Worm (Caenorhabditis elegans): ENCODE measurements around the gene K09E9.4.

Gene K09E9.4

ce11 chrX:15594019-15594418, 36.2 kb downstream of the K09E9.4 start:
- TF ChIP-seq flt-1 (GFP tag; IDR thresholded peaks at IDR 0.05): no peak
- TF ChIP-seq med-1 (GFP tag; optimal IDR thresholded peaks at IDR 0.05; ENCODE audit: insufficient read depth): no peak
- TF ChIP-seq ztf-23 (GFP tag; IDR thresholded peaks at IDR 0.05): no peak
- no peak for TF ChIP-seq tab-1 (GFP tag; IDR thresholded peaks at IDR 0.05)
- no peak for TF ChIP-seq ztf-29 (GFP tag; IDR thresholded peaks at IDR 0.05)
- TF ChIP-seq T22C8.4 (GFP tag; IDR thresholded peaks at IDR 0.05): no peak
- no peak for TF ChIP-seq ref-1 (GFP tag; conservative IDR thresholded peaks at IDR 0.05)
- TF ChIP-seq cog-1 (tag; optimal IDR thresholded peaks at IDR 0.05): no peak
- no peak for TF ChIP-seq klf-2 (GFP tag; conservative IDR thresholded peaks at IDR 0.05)

DNA sequence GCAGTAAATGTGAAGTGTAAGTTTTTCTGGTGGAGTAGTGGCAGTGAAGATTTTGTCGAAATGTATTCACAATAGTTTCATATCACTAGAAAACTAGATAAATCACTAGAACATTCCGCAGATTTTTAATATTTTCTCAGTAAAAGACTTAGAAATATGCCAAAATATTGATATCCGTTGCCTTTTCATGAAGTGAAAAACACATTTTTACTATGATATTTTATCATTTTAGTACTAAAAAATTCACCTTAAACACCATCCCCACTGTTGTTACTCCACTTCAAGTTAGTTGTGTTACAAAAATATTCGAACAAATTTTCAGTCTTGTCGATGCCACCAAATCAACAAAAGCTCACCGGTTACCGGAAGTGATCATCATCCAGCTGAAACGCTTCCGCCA, 36.9 kb downstream of the K09E9.4 start:
- TF ChIP-seq ztf-23 (GFP tag; IDR thresholded peaks at IDR 0.05): no peak
- TF ChIP-seq med-1 (GFP tag; optimal IDR thresholded peaks at IDR 0.05; ENCODE audit: insufficient read depth): no peak
- no peak for TF ChIP-seq tab-1 (GFP tag; IDR thresholded peaks at IDR 0.05)
- no peak for TF ChIP-seq flt-1 (GFP tag; IDR thresholded peaks at IDR 0.05)
- no peak for TF ChIP-seq ref-1 (GFP tag; conservative IDR thresholded peaks at IDR 0.05)
- TF ChIP-seq cog-1 (tag; optimal IDR thresholded peaks at IDR 0.05): no peak
- no peak for TF ChIP-seq klf-2 (GFP tag; conservative IDR thresholded peaks at IDR 0.05)
- no peak for TF ChIP-seq T22C8.4 (GFP tag; IDR thresholded peaks at IDR 0.05)
- TF ChIP-seq ztf-29 (GFP tag; IDR thresholded peaks at IDR 0.05): no peak

ce11 chrX:15591068-15591467, 39.2 kb downstream of the K09E9.4 start, which contains the start of gene usp-33:
Gene usp-33, plus strand, starts transcription at chrX:15591368.
- no peak for TF ChIP-seq med-1 (GFP tag; optimal IDR thresholded peaks at IDR 0.05; ENCODE audit: insufficient read depth)
- no peak for TF ChIP-seq klf-2 (GFP tag; conservative IDR thresholded peaks at IDR 0.05)
- no peak for TF ChIP-seq tab-1 (GFP tag; IDR thresholded peaks at IDR 0.05)
- TF ChIP-seq ztf-23 (GFP tag; IDR thresholded peaks at IDR 0.05): no peak
- no peak for TF ChIP-seq cog-1 (tag; optimal IDR thresholded peaks at IDR 0.05)
- no peak for TF ChIP-seq flt-1 (GFP tag; IDR thresholded peaks at IDR 0.05)
- TF ChIP-seq T22C8.4 (GFP tag; IDR thresholded peaks at IDR 0.05): no peak
- no peak for TF ChIP-seq ztf-29 (GFP tag; IDR thresholded peaks at IDR 0.05)
- TF ChIP-seq ref-1 (GFP tag; conservative IDR thresholded peaks at IDR 0.05): no peak

DNA sequence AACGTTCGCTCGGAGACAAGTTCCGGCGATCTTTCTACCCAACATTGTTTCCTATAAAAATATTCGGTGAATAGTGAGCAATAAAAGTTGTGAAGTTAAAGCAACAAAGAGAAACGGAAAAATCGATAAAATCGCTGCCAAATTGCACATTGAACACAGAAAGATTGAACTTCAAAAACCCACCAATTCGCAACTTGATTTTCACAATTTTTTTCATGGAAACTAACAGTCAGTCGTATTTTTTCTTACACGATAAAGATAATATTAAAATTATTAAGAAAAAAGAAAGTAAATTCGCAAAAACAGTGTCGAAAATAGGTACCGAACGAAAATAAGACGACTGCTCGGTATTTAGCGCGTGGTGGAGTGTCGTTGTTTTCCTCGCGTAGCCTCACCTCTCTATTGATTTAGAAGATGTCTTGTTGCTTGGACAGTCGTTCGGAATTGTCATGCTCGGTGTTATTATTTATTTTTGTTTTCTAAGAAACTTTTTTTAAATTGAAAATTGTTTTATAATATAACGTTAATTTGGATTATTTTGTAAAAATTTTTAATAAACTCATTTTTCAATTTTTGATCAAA, 39.8 kb downstream of the K09E9.4 start, which contains the start of gene gas-1:
TSS of gene gas-1 (minus strand) at position 51 of the 582 bp plus-strand sequence.
- TF ChIP-seq cog-1 (tag; optimal IDR thresholded peaks at IDR 0.05): no peak

- TF ChIP-seq tab-1 (GFP tag; IDR thresholded peaks at IDR 0.05): no peak
- TF ChIP-seq cog-1 (tag; optimal IDR thresholded peaks at IDR 0.05): no peak
- no peak for TF ChIP-seq klf-2 (GFP tag; conservative IDR thresholded peaks at IDR 0.05)
- TF ChIP-seq ztf-29 (GFP tag; IDR thresholded peaks at IDR 0.05): no peak
- no peak for TF ChIP-seq ref-1 (GFP tag; conservative IDR thresholded peaks at IDR 0.05)
- no peak for TF ChIP-seq T22C8.4 (GFP tag; IDR thresholded peaks at IDR 0.05)
- no peak for TF ChIP-seq ztf-23 (GFP tag; IDR thresholded peaks at IDR 0.05)
- no peak for TF ChIP-seq med-1 (GFP tag; optimal IDR thresholded peaks at IDR 0.05; ENCODE audit: insufficient read depth)
- no peak for TF ChIP-seq flt-1 (GFP tag; IDR thresholded peaks at IDR 0.05)
Measured at ce11 chrX:15586192-15586591, 44.0 kb downstream of the K09E9.4 start.

ce11 chrX:15585144-15585543, 45.1 kb downstream of the K09E9.4 start:
- TF ChIP-seq tab-1 (GFP tag; IDR thresholded peaks at IDR 0.05) (no peak), klf-2 (GFP tag; conservative IDR thresholded peaks at IDR 0.05) (no peak), T22C8.4 (GFP tag; IDR thresholded peaks at IDR 0.05) (no peak), cog-1 (tag; optimal IDR thresholded peaks at IDR 0.05) (no peak), flt-1 (GFP tag; IDR thresholded peaks at IDR 0.05) (no peak), ztf-23 (GFP tag; IDR thresholded peaks at IDR 0.05) (no peak), ref-1 (GFP tag; conservative IDR thresholded peaks at IDR 0.05) (no peak)

Measured in whole organism, midembryonic.